Worm (Caenorhabditis elegans) whole organism, L4/young adult: ENCODE results near the gene psmd-9.

Source experiments
- W03F9.2 ChIP-seq: fragments of 150-350 bp; optimal IDR thresholded peaks from 2 replicates; lab custom pipeline; 2014; ENCODE audit warnings: missing biosample characterization, missing genetic modification characterization
- dao-5 ChIP-seq: sonication (generic microtip); optimal IDR thresholded peaks from 2 replicates; lab custom pipeline; 2016; ENCODE audit warnings: missing genotype, missing genetic modification characterization, moderate library complexity, missing compliant biosample characterization
- him-1 ChIP-seq: sonication (generic microtip); optimal IDR thresholded peaks from 2 replicates; lab custom pipeline; 2016; ENCODE audit warnings: missing genotype, missing genetic modification reagents, missing genetic modification characterization, missing compliant biosample characterization

DNA sequence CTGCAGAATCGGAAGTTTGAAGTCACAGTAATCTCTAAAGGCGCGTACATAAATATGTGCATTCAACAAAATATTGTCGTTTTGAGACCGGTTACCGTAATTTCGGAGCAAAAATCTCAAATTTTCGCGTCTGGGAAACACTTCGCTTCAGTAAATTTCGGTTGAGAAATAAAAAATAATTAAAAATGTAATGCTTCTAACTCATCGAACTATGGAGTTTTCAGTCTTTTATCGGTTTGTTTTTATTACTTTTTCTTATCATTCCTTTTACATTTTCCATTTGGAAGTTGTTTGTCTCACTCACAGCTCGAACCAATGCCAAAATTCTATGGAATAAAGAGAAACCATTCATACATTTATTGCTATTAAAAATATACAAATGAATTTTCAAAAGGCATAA is 13.7 kb upstream of the psmd-9 start:
- TF ChIP-seq W03F9.2 (tag; lab: Kevin White, UChicago), result peak; percentile 37
- peak; percentile 11 for TF ChIP-seq him-1 (tag; lab: Kevin White, UChicago)
- no peak for TF ChIP-seq dao-5 (tag; lab: Kevin White, UChicago)
